Fruit fly (Drosophila melanogaster): ENCODE results near the gene Diap1.

Diap1 gene

dm6 chr3L:16017528-16018250 is 33.1 kb downstream of the Diap1 start:
- no peak for TF ChIP-seq EcR (GFP tag; optimal IDR thresholded peaks at IDR 0.05)
- TF ChIP-seq Snoo (tag; optimal IDR thresholded peaks at IDR 0.05) = no peak
- TF ChIP-seq CG34367 (tag; optimal IDR thresholded peaks at IDR 0.05) = no peak
- no peak for TF ChIP-seq fd96Ca (GFP tag; IDR thresholded peaks at IDR 0.05)
- no peak for TF ChIP-seq Ets98B (GFP tag; IDR thresholded peaks at IDR 0.05)
- no peak for TF ChIP-seq CG13204 (GFP tag; optimal IDR thresholded peaks at IDR 0.05)
- TF ChIP-seq D1 (tag; optimal IDR thresholded peaks at IDR 0.05) = no peak
- TF ChIP-seq CG17806 (tag; optimal IDR thresholded peaks at IDR 0.05) = no peak
- no peak for TF ChIP-seq CG10348 (GFP tag; IDR thresholded peaks at IDR 0.05)
- TF ChIP-seq CG14655 (GFP tag; optimal IDR thresholded peaks at IDR 0.05) = no peak
- no peak for TF ChIP-seq Pif1B (GFP tag; optimal IDR thresholded peaks at IDR 0.05)
- TF ChIP-seq CG15710 (tag; optimal IDR thresholded peaks at IDR 0.05) = no peak
- no peak for TF ChIP-seq rn (GFP tag; IDR thresholded peaks at IDR 0.05)
- no peak for TF ChIP-seq CG12605 (GFP tag; IDR thresholded peaks at IDR 0.05)

dm6 chr3L:16016911-16017310 is 33.9 kb downstream of the Diap1 start:
- TF ChIP-seq Ets98B (GFP tag; IDR thresholded peaks at IDR 0.05) = no peak
- TF ChIP-seq CG12605 (GFP tag; IDR thresholded peaks at IDR 0.05) = no peak
- no peak for TF ChIP-seq Pif1A (GFP tag; optimal IDR thresholded peaks at IDR 0.05)
- TF ChIP-seq fd96Ca (GFP tag; IDR thresholded peaks at IDR 0.05) = no peak
- TF ChIP-seq CG8159 (tag; optimal IDR thresholded peaks at IDR 0.05) = peak; percentile 46
- no peak for TF ChIP-seq CG8301 (tag; optimal IDR thresholded peaks at IDR 0.05)
- no peak for TF ChIP-seq rn (GFP tag; IDR thresholded peaks at IDR 0.05)
- TF ChIP-seq CG4496 (GFP tag; IDR thresholded peaks at IDR 0.05) = no peak
- TF ChIP-seq CG9948 (tag; optimal IDR thresholded peaks at IDR 0.05) = peak; percentile 21
- TF ChIP-seq D1 (tag; optimal IDR thresholded peaks at IDR 0.05) = no peak
- TF ChIP-seq CG14655 (GFP tag; optimal IDR thresholded peaks at IDR 0.05) = peak; percentile 32

- TF ChIP-seq EcR (GFP tag; optimal IDR thresholded peaks at IDR 0.05) (no peak), CG14655 (GFP tag; optimal IDR thresholded peaks at IDR 0.05) (peak; percentile 68), Ets98B (GFP tag; IDR thresholded peaks at IDR 0.05) (no peak), CG34367 (tag; optimal IDR thresholded peaks at IDR 0.05) (peak; percentile 33), gl (tag; optimal IDR thresholded peaks at IDR 0.05) (no peak), CG15710 (tag; optimal IDR thresholded peaks at IDR 0.05) (peak; percentile 64), CG13204 (GFP tag; optimal IDR thresholded peaks at IDR 0.05) (no peak), CG17806 (tag; optimal IDR thresholded peaks at IDR 0.05) (peak; percentile 71), CG4496 (GFP tag; IDR thresholded peaks at IDR 0.05) (no peak), CG32121 (GFP tag; IDR thresholded peaks at IDR 0.05) (no peak), fd96Ca (GFP tag; IDR thresholded peaks at IDR 0.05) (no peak), CG10348 (GFP tag; IDR thresholded peaks at IDR 0.05) (no peak), Pif1B (GFP tag; optimal IDR thresholded peaks at IDR 0.05) (peak; percentile 35), CG12605 (GFP tag; IDR thresholded peaks at IDR 0.05) (no peak), CG8301 (tag; optimal IDR thresholded peaks at IDR 0.05) (peak; percentile 50), D1 (tag; optimal IDR thresholded peaks at IDR 0.05) (peak; percentile 74), Pif1A (GFP tag; optimal IDR thresholded peaks at IDR 0.05) (peak; percentile 3), CG9948 (tag; optimal IDR thresholded peaks at IDR 0.05) (peak; percentile 80), Snoo (tag; optimal IDR thresholded peaks at IDR 0.05) (peak; percentile 55), rn (GFP tag; IDR thresholded peaks at IDR 0.05) (no peak), CG8159 (tag; optimal IDR thresholded peaks at IDR 0.05) (peak; percentile 86)
These were observed 34.8 kb downstream of the Diap1 start for dm6 chr3L:16015765-16016760.

dm6 chr3L:16014515-16014914 is 36.3 kb downstream of the Diap1 start:
- TF ChIP-seq CG9948 (tag; optimal IDR thresholded peaks at IDR 0.05) = no peak
- no peak for TF ChIP-seq CG13204 (GFP tag; optimal IDR thresholded peaks at IDR 0.05)
- TF ChIP-seq CG17806 (tag; optimal IDR thresholded peaks at IDR 0.05) = no peak
- no peak for TF ChIP-seq Pif1B (GFP tag; optimal IDR thresholded peaks at IDR 0.05)
- TF ChIP-seq D1 (tag; optimal IDR thresholded peaks at IDR 0.05) = no peak
- TF ChIP-seq Snoo (tag; optimal IDR thresholded peaks at IDR 0.05) = no peak
- no peak for TF ChIP-seq CG15710 (tag; optimal IDR thresholded peaks at IDR 0.05)
- no peak for TF ChIP-seq fd96Ca (GFP tag; IDR thresholded peaks at IDR 0.05)
- no peak for TF ChIP-seq Pif1A (GFP tag; optimal IDR thresholded peaks at IDR 0.05)
- no peak for TF ChIP-seq CG4496 (GFP tag; IDR thresholded peaks at IDR 0.05)

- TF ChIP-seq CG32121 (GFP tag; IDR thresholded peaks at IDR 0.05) (no peak), CG10348 (GFP tag; IDR thresholded peaks at IDR 0.05) (no peak), CG13204 (GFP tag; optimal IDR thresholded peaks at IDR 0.05) (no peak), CG17806 (tag; optimal IDR thresholded peaks at IDR 0.05) (no peak), rn (GFP tag; IDR thresholded peaks at IDR 0.05) (no peak), CG8301 (tag; optimal IDR thresholded peaks at IDR 0.05) (no peak), CG9948 (tag; optimal IDR thresholded peaks at IDR 0.05) (peak; percentile 34), CG34367 (tag; optimal IDR thresholded peaks at IDR 0.05) (no peak), CG14655 (GFP tag; optimal IDR thresholded peaks at IDR 0.05) (peak; percentile 13), CG15710 (tag; optimal IDR thresholded peaks at IDR 0.05) (no peak), CG8159 (tag; optimal IDR thresholded peaks at IDR 0.05) (peak; percentile 36), Ets98B (GFP tag; IDR thresholded peaks at IDR 0.05) (no peak), CG4496 (GFP tag; IDR thresholded peaks at IDR 0.05) (no peak), Pif1B (GFP tag; optimal IDR thresholded peaks at IDR 0.05) (no peak), CG12605 (GFP tag; IDR thresholded peaks at IDR 0.05) (no peak), gl (tag; optimal IDR thresholded peaks at IDR 0.05) (no peak), fd96Ca (GFP tag; IDR thresholded peaks at IDR 0.05) (no peak)
These were observed 37.4 kb downstream of the Diap1 start for dm6 chr3L:16013198-16013982.
